Worm (Caenorhabditis elegans) whole organism, L2 larva: ENCODE measurements around the gene cylc-1.

ENCODE experiments used
- R02D3.7 ChIP-seq: fragments of 150-350 bp; optimal IDR thresholded peaks from 2 replicates; lab custom pipeline; 2014; ENCODE audit warnings: missing biosample characterization, missing genetic modification characterization
- blmp-1 ChIP-seq: sonication (generic microtip); optimal IDR thresholded peaks from 2 replicates; lab custom pipeline; 2017; ENCODE audit warnings: missing genetic modification characterization, mild to moderate bottlenecking, missing compliant biosample characterization, antibody characterized with exemption, moderate library complexity; ENCODE audit not compliant: insufficient read depth
- dmd-4 ChIP-seq: sonication (generic microtip); optimal IDR thresholded peaks from 2 replicates; lab custom pipeline; 2017; ENCODE audit warnings: missing biosample characterization, missing genetic modification characterization
- elt-1 ChIP-seq: fragments of 150-350 bp; optimal IDR thresholded peaks from 2 replicates; lab custom pipeline; 2014; ENCODE audit warnings: missing biosample characterization, missing genetic modification characterization
- fos-1 ChIP-seq: fragments of 150-350 bp; optimal IDR thresholded peaks from 2 replicates; lab custom pipeline; 2014; ENCODE audit warnings: missing biosample characterization, missing genetic modification characterization
- lin-13 ChIP-seq: fragments of 150-350 bp; optimal IDR thresholded peaks from 2 replicates; lab custom pipeline; 2014; ENCODE audit warnings: missing biosample characterization, missing genetic modification reagents, missing genetic modification characterization
- lin-39 ChIP-seq: fragments of 150-350 bp; optimal IDR thresholded peaks from 2 replicates; lab custom pipeline; 2014; ENCODE audit warnings: missing biosample characterization, missing genetic modification reagents, missing genetic modification characterization
- nhr-12 ChIP-seq: fragments of 150-350 bp; optimal IDR thresholded peaks from 2 replicates; lab custom pipeline; 2014; ENCODE audit warnings: missing biosample characterization, missing genetic modification characterization
- nhr-25 ChIP-seq: fragments of 150-350 bp; sonication (generic microtip); optimal IDR thresholded peaks from 3 replicates; lab custom pipeline; 2014; ENCODE audit warnings: missing biosample characterization, missing genetic modification characterization
- nhr-77 ChIP-seq: fragments of 150-350 bp; optimal IDR thresholded peaks from 2 replicates; lab custom pipeline; 2014; ENCODE audit warnings: missing biosample characterization, missing genetic modification characterization
- skn-1 ChIP-seq: sonication (generic microtip); optimal IDR thresholded peaks from 2 replicates; lab custom pipeline; 2017; ENCODE audit warnings: missing biosample characterization, missing genetic modification characterization
- snpc-4 ChIP-seq: fragments of 150-350 bp; optimal IDR thresholded peaks from 2 replicates; lab custom pipeline; 2014; ENCODE audit warnings: missing biosample characterization, missing genetic modification characterization
- unc-55 ChIP-seq: fragments of 150-350 bp; sonication (generic microtip); optimal IDR thresholded peaks from 3 replicates; lab custom pipeline; 2014; ENCODE audit warnings: missing biosample characterization, missing genetic modification reagents, missing genetic modification characterization
- ztf-4 ChIP-seq: fragments of 150-350 bp; optimal IDR thresholded peaks from 2 replicates; lab custom pipeline; 2014; ENCODE audit warnings: missing biosample characterization, missing genetic modification characterization

DNA sequence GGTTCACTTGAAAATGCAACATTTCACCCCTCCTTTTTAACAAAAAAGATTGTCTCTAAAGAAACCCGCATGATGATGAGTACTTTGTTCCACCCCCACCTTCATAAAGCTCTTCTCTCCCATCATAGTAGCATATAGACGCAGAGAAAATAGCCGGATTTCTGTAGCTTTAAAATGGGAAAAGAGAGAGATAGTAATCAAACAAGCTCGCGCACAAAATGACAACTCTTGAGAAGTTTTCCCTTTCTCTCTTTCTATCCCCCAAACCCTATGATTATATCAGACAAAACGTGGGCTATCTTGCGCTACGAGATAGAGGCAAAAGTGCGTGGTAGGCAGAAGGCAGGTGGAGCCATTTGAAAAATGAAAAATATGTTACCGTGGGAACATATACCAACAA is 23.0 kb downstream of the cylc-1 start:
- TF ChIP-seq fos-1 (tag; lab: Kevin White, UChicago) (no peak), snpc-4 (tag; lab: Kevin White, UChicago) (no peak), nhr-77 (tag; lab: Kevin White, UChicago) (no peak), lin-39 (no peak), ztf-4 (tag; lab: Kevin White, UChicago) (no peak), unc-55 (GFP tag; lab: Kevin White, UChicago) (no peak), skn-1 (tag; lab: Kevin White, UChicago) (no peak), elt-1 (tag; lab: Kevin White, UChicago) (no peak), R02D3.7 (no peak), nhr-12 (tag; lab: Kevin White, UChicago) (no peak), lin-13 (GFP tag; lab: Kevin White, UChicago) (no peak), nhr-25 (tag; lab: Kevin White, UChicago) (no peak), blmp-1 (no peak), dmd-4 (tag; lab: Kevin White, UChicago) (no peak)
